Fruit fly (Drosophila melanogaster) whole organism, embryonic: Measurements from ENCODE around the gene Vha55.

Experiments
- Antp ChIP-seq: fragments of 200-800 bp; sonication (Bioruptor generic); optimal IDR thresholded peaks from 3 replicates; lab custom pipeline; 2016; ENCODE audit warnings: missing biosample characterization, missing genetic modification characterization
- Asciz ChIP-seq: fragments of 200-800 bp; sonication (Bioruptor generic); optimal IDR thresholded peaks from 2 replicates; lab custom pipeline; 2017; ENCODE audit warnings: missing biosample characterization, mild to moderate bottlenecking, missing genetic modification characterization, missing genetic modification reagents
- Atf3 ChIP-seq: fragments of 200-800 bp; sonication (Bioruptor generic); optimal IDR thresholded peaks from 3 replicates; lab custom pipeline; 2016; ENCODE audit warnings: missing biosample characterization, missing genetic modification characterization
- B-H1 ChIP-seq: fragments of 200-800 bp; sonication (Bioruptor generic); IDR thresholded peaks from 3 replicates; pipeline ENCODE4 v1.3.6; 2022; ENCODE audit warnings: missing biosample characterization, missing genetic modification characterization
- CG10979 ChIP-seq: fragments of 200-800 bp; sonication (Bioruptor generic); optimal IDR thresholded peaks from 2 replicates; lab custom pipeline; 2018; ENCODE audit warnings: missing biosample characterization, mild to moderate bottlenecking, missing genetic modification characterization, moderate library complexity
- CG11560 ChIP-seq: fragments of 200-800 bp; sonication (Bioruptor generic); IDR thresholded peaks from 3 replicates; pipeline ENCODE4 v1.3.6; 2022; ENCODE audit warnings: missing biosample characterization, missing genetic modification characterization
- CG11695 ChIP-seq: fragments of 200-800 bp; sonication (Bioruptor generic); IDR thresholded peaks from 3 replicates; pipeline ENCODE4 v1.3.6; 2022; ENCODE audit warnings: missing biosample characterization, missing genetic modification characterization
- CG12391 ChIP-seq: fragments of 200-800 bp; sonication (Bioruptor generic); optimal IDR thresholded peaks from 3 replicates; lab custom pipeline; 2018; ENCODE audit warnings: missing biosample characterization, mild to moderate bottlenecking, missing genetic modification characterization, moderate library complexity
- CG12769 ChIP-seq: fragments of 200-800 bp; sonication (Bioruptor generic); optimal IDR thresholded peaks from 2 replicates; lab custom pipeline; 2019; ENCODE audit warnings: missing biosample characterization, mild to moderate bottlenecking, missing genetic modification characterization, moderate library complexity
- CG16863 ChIP-seq: fragments of 200-800 bp; sonication (Bioruptor generic); optimal IDR thresholded peaks from 3 replicates; lab custom pipeline; 2016; ENCODE audit warnings: missing biosample characterization, missing genetic modification characterization
- CG18764 ChIP-seq: fragments of 200-800 bp; sonication (Bioruptor generic); optimal IDR thresholded peaks from 3 replicates; lab custom pipeline; 2016; ENCODE audit warnings: missing biosample characterization, missing genetic modification characterization
- CG2712 ChIP-seq: fragments of 200-800 bp; optimal IDR thresholded peaks from 3 replicates; lab custom pipeline; 2019; ENCODE audit warnings: missing biosample characterization, mild to moderate bottlenecking, missing genetic modification characterization, moderate library complexity
- CG6689 ChIP-seq: fragments of 200-800 bp; sonication (Bioruptor generic); IDR thresholded peaks from 2 replicates; pipeline ENCODE4 v1.3.6; 2022; ENCODE audit warnings: missing biosample characterization, missing genetic modification characterization
- CG8089 ChIP-seq: fragments of 200-800 bp; sonication (Bioruptor generic); optimal IDR thresholded peaks from 3 replicates; lab custom pipeline; 2016; ENCODE audit warnings: missing biosample characterization, missing genetic modification characterization
- CG9215 ChIP-seq: fragments of 200-800 bp; sonication (Bioruptor generic); IDR thresholded peaks from 2 replicates; pipeline ENCODE4 v1.3.6; 2022; ENCODE audit warnings: missing biosample characterization, missing genetic modification characterization
- Camta ChIP-seq: fragments of 200-800 bp; sonication (Bioruptor generic); optimal IDR thresholded peaks from 2 replicates; lab custom pipeline; 2016; ENCODE audit warnings: missing biosample characterization, missing genetic modification characterization
- Doc2 ChIP-seq: fragments of 200-800 bp; sonication (Bioruptor generic); IDR thresholded peaks from 2 replicates; pipeline ENCODE4 v1.3.6; 2022; ENCODE audit warnings: missing biosample characterization, missing genetic modification characterization
- Eip74EF ChIP-seq, 2 experiments: fragments of 200-800 bp in 1 of 2; fragments of >200 bp in 1 of 2; sonication (Bioruptor generic) in 1 of 2; optimal IDR thresholded peaks; 2 replicates each; lab custom pipeline; 2017 to 2019; ENCODE audit warnings: missing biosample characterization in 2 of 2, missing genetic modification characterization in 2 of 2, mild to moderate bottlenecking in 1 of 2, moderate library complexity in 1 of 2
- Ets65A ChIP-seq: fragments of 200-800 bp; sonication (Bioruptor generic); peaks from one replicate; lab custom pipeline; 2016; ENCODE audit warnings: missing biosample characterization, missing genetic modification characterization
- Fer1 ChIP-seq: fragments of 200-800 bp; sonication (Bioruptor generic); optimal IDR thresholded peaks from 2 replicates; lab custom pipeline; 2017; ENCODE audit warnings: missing biosample characterization, mild to moderate bottlenecking, missing genetic modification characterization
- HmgD ChIP-seq: fragments of 200-800 bp; sonication (Bioruptor generic); optimal IDR thresholded peaks from 3 replicates; lab custom pipeline; 2016; ENCODE audit warnings: missing biosample characterization, missing genetic modification characterization
- Hr39 ChIP-seq: fragments of >200 bp; optimal IDR thresholded peaks from 2 replicates; lab custom pipeline; 2017
- Mad ChIP-seq: fragments of 200-800 bp; sonication (Bioruptor generic); optimal IDR thresholded peaks from 2 replicates; lab custom pipeline; 2016; ENCODE audit warnings: missing biosample characterization, missing genetic modification characterization
- Oaz ChIP-seq: fragments of 200-800 bp; sonication (Bioruptor generic); IDR thresholded peaks from 2 replicates; pipeline ENCODE4 v1.3.6; 2022; ENCODE audit warnings: missing biosample characterization, missing genetic modification characterization
- Optix ChIP-seq: fragments of 200-800 bp; sonication (Bioruptor generic); IDR thresholded peaks from 3 replicates; pipeline ENCODE4 v1.3.6; 2022; ENCODE audit warnings: missing biosample characterization, missing genetic modification characterization
- Rx ChIP-seq: fragments of 200-800 bp; sonication (Bioruptor generic); IDR thresholded peaks from 2 replicates; pipeline ENCODE4 v1.3.6; 2022; ENCODE audit warnings: missing biosample characterization, missing genetic modification characterization
- Side ChIP-seq: fragments of 200-800 bp; sonication (Bioruptor generic); optimal IDR thresholded peaks from 2 replicates; lab custom pipeline; 2016; ENCODE audit warnings: missing biosample characterization, missing genetic modification characterization
- Sry-δ ChIP-seq: fragments of 200-800 bp; sonication (Bioruptor generic); optimal IDR thresholded peaks from 2 replicates; lab custom pipeline; 2016; ENCODE audit warnings: missing biosample characterization, missing genetic modification characterization
- Trl ChIP-seq, 3 experiments: fragments of >200 bp in 2 of 3; fragments of 200-800 bp in 1 of 3; sonication (Bioruptor generic) in 1 of 3; optimal IDR thresholded peaks; 2 replicates in 1 of 3; 3 replicates in 2 of 3; lab custom pipeline; 2016 to 2017; ENCODE audit warnings: missing biosample characterization in 1 of 3, missing genetic modification characterization in 1 of 3
- abd-A ChIP-seq: fragments of 200-800 bp; sonication (Bioruptor generic); optimal IDR thresholded peaks from 3 replicates; lab custom pipeline; 2019; ENCODE audit warnings: missing biosample characterization, mild to moderate bottlenecking, missing genetic modification characterization, moderate library complexity
- bowl ChIP-seq: fragments of 200-800 bp; sonication (Bioruptor generic); IDR thresholded peaks from 2 replicates; pipeline ENCODE4 v1.3.6; 2022; ENCODE audit warnings: missing biosample characterization, missing genetic modification characterization
- crc ChIP-seq: fragments of 200-800 bp; sonication (Bioruptor generic); optimal IDR thresholded peaks from 2 replicates; lab custom pipeline; 2016; ENCODE audit warnings: missing biosample characterization, missing genetic modification characterization
- eyg ChIP-seq: fragments of 200-800 bp; sonication (Bioruptor generic); optimal IDR thresholded peaks from 3 replicates; lab custom pipeline; 2016; ENCODE audit warnings: missing biosample characterization, missing genetic modification characterization
- luna ChIP-seq: fragments of 200-800 bp; sonication (Bioruptor generic); optimal IDR thresholded peaks from 2 replicates; lab custom pipeline; 2016; ENCODE audit warnings: missing biosample characterization, missing genetic modification characterization
- nom ChIP-seq: fragments of 200-800 bp; sonication (Bioruptor generic); optimal IDR thresholded peaks from 2 replicates; lab custom pipeline; 2017; ENCODE audit warnings: missing biosample characterization, missing genetic modification characterization, mild to moderate bottlenecking, moderate library complexity, missing genetic modification reagents
- onecut ChIP-seq: fragments of 200-800 bp; sonication (Bioruptor generic); IDR thresholded peaks from 2 replicates; pipeline ENCODE4 v1.3.6; 2022; ENCODE audit warnings: missing biosample characterization, missing genetic modification characterization
- pros ChIP-seq: fragments of 200-800 bp; sonication (Bioruptor generic); optimal IDR thresholded peaks from 3 replicates; lab custom pipeline; 2019; ENCODE audit warnings: missing biosample characterization, mild to moderate bottlenecking, missing genetic modification characterization, moderate library complexity
- sima ChIP-seq: fragments of 200-800 bp; sonication (Bioruptor generic); optimal IDR thresholded peaks from 2 replicates; lab custom pipeline; 2016; ENCODE audit warnings: missing biosample characterization, missing genetic modification characterization
- sisA ChIP-seq: fragments of 200-800 bp; sonication (Bioruptor generic); IDR thresholded peaks from 2 replicates; pipeline ENCODE4 v1.3.6; 2022; ENCODE audit warnings: missing biosample characterization, missing genetic modification characterization
- so ChIP-seq: fragments of 200-800 bp; sonication (Bioruptor generic); IDR thresholded peaks from 3 replicates; pipeline ENCODE4 v1.3.6; 2022; ENCODE audit warnings: missing biosample characterization, missing genetic modification characterization
- stwl ChIP-seq: fragments of 200-800 bp; sonication (Bioruptor generic); optimal IDR thresholded peaks from 3 replicates; lab custom pipeline; 2018; ENCODE audit warnings: missing biosample characterization, mild to moderate bottlenecking, missing genetic modification characterization, moderate library complexity
- tll ChIP-seq, 2 experiments: fragments of 200-800 bp in 1 of 2; fragments of >200 bp in 1 of 2; sonication (Bioruptor generic) in 1 of 2; optimal IDR thresholded peaks; 2 replicates each; lab custom pipeline; 2017 to 2019; ENCODE audit warnings: missing biosample characterization in 2 of 2, missing genetic modification characterization in 2 of 2, mild to moderate bottlenecking in 1 of 2, moderate library complexity in 1 of 2
- usp ChIP-seq: fragments of >200 bp; optimal IDR thresholded peaks from 2 replicates; lab custom pipeline; 2017; ENCODE audit warnings: missing biosample characterization, missing genetic modification characterization
- vvl ChIP-seq: fragments of 200-800 bp; sonication (Bioruptor generic); IDR thresholded peaks from 2 replicates; pipeline ENCODE4 v1.3.6; 2022; ENCODE audit warnings: missing biosample characterization, missing genetic modification characterization
- z ChIP-seq: fragments of 200-800 bp; sonication (Bioruptor generic); IDR thresholded peaks from 3 replicates; pipeline ENCODE4 v1.3.6; 2022; ENCODE audit warnings: missing biosample characterization, missing genetic modification characterization
- zen2 ChIP-seq: fragments of 200-800 bp; sonication (Bioruptor generic); IDR thresholded peaks from 3 replicates; pipeline ENCODE4 v1.3.6; 2022; ENCODE audit warnings: missing biosample characterization, missing genetic modification characterization; ENCODE audit not compliant: partially characterized antibody
- zfh1 ChIP-seq: fragments of 200-800 bp; sonication (Bioruptor generic); IDR thresholded peaks from 3 replicates; pipeline ENCODE4 v1.3.6; 2022; ENCODE audit warnings: missing biosample characterization, missing genetic modification characterization

Vha55 gene

dm6 chr3R:12624913-12625312, 2.7 kb downstream of the Vha55 start:
- TF ChIP-seq usp (GFP tag; lab: Kevin White, UChicago) (no peak), bowl (GFP tag; lab: Robert Waterston, UW) (0 out of 2 replicates have a peak, but pooled peaks have one; percentile 26), zfh1 (no peak), B-H1 (no peak), eyg (GFP tag; lab: Kevin White, UChicago) (no peak), Camta (GFP tag; lab: Kevin White, UChicago) (no peak), CG18764 (GFP tag; lab: Kevin White, UChicago) (no peak), Rx (GFP tag; lab: Robert Waterston, UW) (no peak), Ets65A (GFP tag; lab: Kevin White, UChicago) (peak; percentile 93)

- peak; percentile 39 for TF ChIP-seq Hr39
- TF ChIP-seq CG11560 (tag; lab: Robert Waterston, UW) = no peak
- 0 out of 3 replicates have a peak, but pooled peaks have one; percentile 18 for TF ChIP-seq so (GFP tag; lab: Robert Waterston, UW)
Measured at dm6 chr3R:12622778-12623177, 4.9 kb downstream of the Vha55 start.

dm6 chr3R:12615553-12615952, 12.1 kb downstream of the Vha55 start:
- TF ChIP-seq vvl (GFP tag; lab: Robert Waterston, UW) (no peak), Ets65A (GFP tag; lab: Kevin White, UChicago) (peak; percentile 91)

dm6 chr3R:12611973-12612372, 15.7 kb downstream of the Vha55 start:
- TF ChIP-seq HmgD (no peak), abd-A (peak; percentile 1), nom (no peak), z (peak; percentile 97), CG8089 (no peak), Oaz (no peak)

- TF ChIP-seq CG6689 (GFP tag; lab: Robert Waterston, UW) (no peak), sima (GFP tag; lab: Kevin White, UChicago) (no peak), onecut (GFP tag; lab: Robert Waterston, UW) (no peak), pros (GFP tag; lab: Kevin White, UChicago) (no peak), stwl (tag; lab: Kevin White, UChicago) (no peak), Eip74EF (GFP tag; optimal IDR thresholded peaks at IDR 0.05; lab: Kevin White, UChicago) (peak in 1 of 2 experiments; percentile 10), luna (GFP tag; lab: Kevin White, UChicago) (no peak), Optix (GFP tag; lab: Robert Waterston, UW) (no peak), Sry-δ (GFP tag; lab: Kevin White, UChicago) (no peak), Antp (GFP tag; lab: Kevin White, UChicago) (no peak), Mad (no peak), Fer1 (GFP tag; lab: Kevin White, UChicago) (no peak), Side (GFP tag; lab: Kevin White, UChicago) (no peak), Camta (GFP tag; lab: Kevin White, UChicago) (no peak), CG11695 (no peak), CG10979 (tag; lab: Kevin White, UChicago) (no peak), Asciz (GFP tag; lab: Kevin White, UChicago) (no peak), crc (GFP tag; lab: Kevin White, UChicago) (no peak), Trl (optimal IDR thresholded peaks at IDR 0.05; lab: Kevin White, UChicago) (peak; percentile 28 to 43), Trl (GFP tag; optimal IDR thresholded peaks at IDR 0.05; lab: Kevin White, UChicago) (no peak), CG16863 (GFP tag; lab: Kevin White, UChicago) (no peak), sisA (no peak), CG2712 (tag; lab: Kevin White, UChicago) (no peak), zen2 (peak; percentile 43; the same call in 1 of the 3 replicates), tll (GFP tag; optimal IDR thresholded peaks at IDR 0.05; lab: Kevin White, UChicago) (no peak), CG9215 (GFP tag; lab: Robert Waterston, UW) (no peak), CG12391 (tag; lab: Kevin White, UChicago) (no peak), Doc2 (no peak), Atf3 (GFP tag; lab: Kevin White, UChicago) (no peak), CG12769 (tag; lab: Kevin White, UChicago) (no peak), bowl (GFP tag; lab: Robert Waterston, UW) (no peak)
Measured at dm6 chr3R:12595890-12596215, 31.8 kb downstream of the Vha55 start.
